Worm (Caenorhabditis elegans): ENCODE measurements around the gene best-4.
A peak's percentile ranks its signal among the peaks of the same experiment; 100 is the strongest.

The best-4 gene

ce11 chrII:11783-12182 is at the start of gene best-4:
best-4 (minus strand) TSS chrII:11883.
- no peak for TF ChIP-seq tra-4 (tag; optimal IDR thresholded peaks at IDR 0.05)
- no peak for TF ChIP-seq F13C5.2 (tag; optimal IDR thresholded peaks at IDR 0.05)
- TF ChIP-seq hmg-4 (GFP tag; optimal IDR thresholded peaks at IDR 0.05), result no peak
- TF ChIP-seq hnd-1 (tag; optimal IDR thresholded peaks at IDR 0.05), result no peak
- TF ChIP-seq sea-1 (GFP tag; conservative IDR thresholded peaks at IDR 0.05), result no peak

ce11 chrII:61013-61412 is 49.3 kb upstream of the best-4 start, which contains the start of gene C23H3.2:
C23H3.2 (plus strand) TSS chrII:61313.
- TF ChIP-seq hmg-4 (GFP tag; optimal IDR thresholded peaks at IDR 0.05) (no peak), flt-1 (GFP tag; IDR thresholded peaks at IDR 0.05) (no peak), pes-1 (GFP tag; IDR thresholded peaks at IDR 0.05) (no peak), hnd-1 (tag; optimal IDR thresholded peaks at IDR 0.05) (no peak), ama-1 (optimal IDR thresholded peaks at IDR 0.05) (no peak), F13C5.2 (tag; optimal IDR thresholded peaks at IDR 0.05) (no peak), tra-4 (tag; optimal IDR thresholded peaks at IDR 0.05) (no peak), tbx-37 (GFP tag; conservative IDR thresholded peaks at IDR 0.05) (no peak), ceh-13 (GFP tag; optimal IDR thresholded peaks at IDR 0.05) (no peak), sea-1 (GFP tag; conservative IDR thresholded peaks at IDR 0.05) (no peak)

ce11 chrII:60049-60448 is 48.4 kb upstream of the best-4 start:
- TF ChIP-seq hmbx-1 (tag; optimal IDR thresholded peaks at IDR 0.05) (no peak), B0310.2 (tag; optimal IDR thresholded peaks at IDR 0.05) (no peak), aly-1 (tag; optimal IDR thresholded peaks at IDR 0.05) (no peak), flt-1 (GFP tag; IDR thresholded peaks at IDR 0.05) (no peak), pes-1 (GFP tag; IDR thresholded peaks at IDR 0.05) (no peak), ets-7 (tag; optimal IDR thresholded peaks at IDR 0.05) (no peak), tra-4 (tag; optimal IDR thresholded peaks at IDR 0.05) (no peak), tbx-11 (GFP tag; IDR thresholded peaks at IDR 0.05) (no peak), ceh-36 (tag; optimal IDR thresholded peaks at IDR 0.05) (no peak), tbx-37 (GFP tag; conservative IDR thresholded peaks at IDR 0.05) (no peak), ceh-13 (GFP tag; optimal IDR thresholded peaks at IDR 0.05) (no peak), hnd-1 (tag; optimal IDR thresholded peaks at IDR 0.05) (no peak), ama-1 (optimal IDR thresholded peaks at IDR 0.05) (no peak), sea-1 (GFP tag; conservative IDR thresholded peaks at IDR 0.05) (no peak), hmg-4 (GFP tag; optimal IDR thresholded peaks at IDR 0.05) (no peak), F13C5.2 (tag; optimal IDR thresholded peaks at IDR 0.05) (no peak), scrt-1 (GFP tag; IDR thresholded peaks at IDR 0.05) (no peak)

- no peak for TF ChIP-seq sea-1 (GFP tag; conservative IDR thresholded peaks at IDR 0.05)
- no peak for TF ChIP-seq flt-1 (GFP tag; IDR thresholded peaks at IDR 0.05)
- TF ChIP-seq hnd-1 (tag; optimal IDR thresholded peaks at IDR 0.05), result no peak
- TF ChIP-seq ceh-36 (tag; optimal IDR thresholded peaks at IDR 0.05), result no peak
- no peak for TF ChIP-seq ceh-13 (GFP tag; optimal IDR thresholded peaks at IDR 0.05)
- no peak for TF ChIP-seq F13C5.2 (tag; optimal IDR thresholded peaks at IDR 0.05)
- no peak for TF ChIP-seq aly-1 (tag; optimal IDR thresholded peaks at IDR 0.05)
- TF ChIP-seq hmbx-1 (tag; optimal IDR thresholded peaks at IDR 0.05), result no peak
- TF ChIP-seq tra-4 (tag; optimal IDR thresholded peaks at IDR 0.05), result no peak
- no peak for TF ChIP-seq tbx-11 (GFP tag; IDR thresholded peaks at IDR 0.05)
- TF ChIP-seq B0310.2 (tag; optimal IDR thresholded peaks at IDR 0.05), result no peak
- TF ChIP-seq pes-1 (GFP tag; IDR thresholded peaks at IDR 0.05), result no peak
- TF ChIP-seq ets-7 (tag; optimal IDR thresholded peaks at IDR 0.05), result no peak
- TF ChIP-seq hmg-4 (GFP tag; optimal IDR thresholded peaks at IDR 0.05), result no peak
- no peak for TF ChIP-seq ama-1 (optimal IDR thresholded peaks at IDR 0.05)
Observed at ce11 chrII:57873-58272, 46.2 kb upstream of the best-4 start.

ce11 chrII:57370-57769 is 45.7 kb upstream of the best-4 start, which contains the start of gene ascc-1:
ascc-1 (plus strand) TSS chrII:57670.
- no peak for TF ChIP-seq tbx-37 (GFP tag; conservative IDR thresholded peaks at IDR 0.05)
- no peak for TF ChIP-seq F13C5.2 (tag; optimal IDR thresholded peaks at IDR 0.05)
- no peak for TF ChIP-seq ceh-36 (tag; optimal IDR thresholded peaks at IDR 0.05)
- TF ChIP-seq ets-7 (tag; optimal IDR thresholded peaks at IDR 0.05), result no peak
- TF ChIP-seq scrt-1 (GFP tag; IDR thresholded peaks at IDR 0.05), result no peak
- no peak for TF ChIP-seq flt-1 (GFP tag; IDR thresholded peaks at IDR 0.05)
- no peak for TF ChIP-seq tra-4 (tag; optimal IDR thresholded peaks at IDR 0.05)
- no peak for TF ChIP-seq sea-1 (GFP tag; conservative IDR thresholded peaks at IDR 0.05)
- no peak for TF ChIP-seq hnd-1 (tag; optimal IDR thresholded peaks at IDR 0.05)

- no peak for TF ChIP-seq ama-1 (optimal IDR thresholded peaks at IDR 0.05)
- TF ChIP-seq B0310.2 (tag; optimal IDR thresholded peaks at IDR 0.05), result no peak
Observed at ce11 chrII:55204-55603, 43.5 kb upstream of the best-4 start, which contains the start of gene tre-5. tre-5 (minus strand) TSS chrII:55304.

ce11 chrII:51352-51751 is 39.7 kb upstream of the best-4 start, which contains the start of gene sptl-1:
sptl-1 (plus strand) TSS chrII:51652.
- TF ChIP-seq hnd-1 (tag; optimal IDR thresholded peaks at IDR 0.05) (no peak), pes-1 (GFP tag; IDR thresholded peaks at IDR 0.05) (no peak), ceh-13 (GFP tag; optimal IDR thresholded peaks at IDR 0.05) (no peak), hmg-4 (GFP tag; optimal IDR thresholded peaks at IDR 0.05) (no peak), ama-1 (optimal IDR thresholded peaks at IDR 0.05) (no peak), ceh-36 (tag; optimal IDR thresholded peaks at IDR 0.05) (no peak), scrt-1 (GFP tag; IDR thresholded peaks at IDR 0.05) (no peak), hmbx-1 (tag; optimal IDR thresholded peaks at IDR 0.05) (no peak), tbx-37 (GFP tag; conservative IDR thresholded peaks at IDR 0.05) (no peak), tra-4 (tag; optimal IDR thresholded peaks at IDR 0.05) (no peak), aly-1 (tag; optimal IDR thresholded peaks at IDR 0.05) (no peak)

- TF ChIP-seq aly-1 (tag; optimal IDR thresholded peaks at IDR 0.05), result no peak
- TF ChIP-seq tra-4 (tag; optimal IDR thresholded peaks at IDR 0.05), result no peak
- no peak for TF ChIP-seq sea-1 (GFP tag; conservative IDR thresholded peaks at IDR 0.05)
- peak; percentile 37 for TF ChIP-seq hmbx-1 (tag; optimal IDR thresholded peaks at IDR 0.05)
- no peak for TF ChIP-seq ama-1 (optimal IDR thresholded peaks at IDR 0.05)
- TF ChIP-seq ceh-13 (GFP tag; optimal IDR thresholded peaks at IDR 0.05), result no peak
- no peak for TF ChIP-seq F13C5.2 (tag; optimal IDR thresholded peaks at IDR 0.05)
Observed at ce11 chrII:50862-51261, 39.2 kb upstream of the best-4 start.

Measured in whole organism, early embryonic.